Worm (Caenorhabditis elegans) whole organism, young adult: ENCODE data around the gene acdh-12.

Experiments
- Y67H2A.10 ChIP-seq: fragments of 200-800 bp; sonication (Bioruptor generic); conservative IDR thresholded peaks from 2 replicates; pipeline ENCODE4 v1.3.6; 2022; ENCODE audit warnings: missing genetic modification reagents, missing genetic modification characterization, missing compliant biosample characterization
- egl-18 ChIP-seq: fragments of 200-800 bp; sonication (Bioruptor generic); IDR thresholded peaks from 2 replicates; pipeline ENCODE4 v1.3.6; 2022; ENCODE audit warnings: missing genetic modification reagents, missing genetic modification characterization, missing compliant biosample characterization
- lsy-27 ChIP-seq: sonication (generic microtip); optimal IDR thresholded peaks from 2 replicates; lab custom pipeline; 2017; ENCODE audit warnings: missing genetic modification characterization, mild to moderate bottlenecking, missing compliant biosample characterization, antibody characterized with exemption, missing genotype, borderline replicate concordance; ENCODE audit not compliant: insufficient read depth

ce11 chrII:7157415-7157814, 38.0 kb downstream of the acdh-12 start:
- TF ChIP-seq lsy-27: no peak
- no peak for TF ChIP-seq Y67H2A.10 (GFP tag; lab: Robert Waterston, UW)
- TF ChIP-seq egl-18 (GFP tag; lab: Robert Waterston, UW): no peak
